Fruit fly (Drosophila melanogaster): ENCODE data around the gene CG13950.

Gene CG13950

DNA sequence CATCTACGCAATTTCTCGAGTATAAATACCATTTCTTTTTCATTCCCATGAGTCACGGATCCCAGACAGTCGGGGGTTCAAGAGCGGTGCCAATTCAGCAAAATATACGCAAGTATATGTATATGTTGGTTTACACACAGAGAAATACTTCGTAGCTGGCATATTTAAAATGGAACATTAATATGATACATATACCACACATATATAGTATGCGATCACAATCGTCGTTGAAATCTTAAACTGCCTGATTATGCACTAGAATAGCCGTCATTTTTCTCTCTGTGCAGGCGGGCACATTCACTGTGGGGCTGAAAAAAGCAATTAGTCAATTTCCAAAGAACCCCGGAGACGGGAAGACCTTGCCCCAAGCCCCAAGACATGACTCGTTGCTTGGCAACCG lies 18.3 kb upstream of the CG13950 start (continued):
- TF ChIP-seq NfI (GFP tag; optimal IDR thresholded peaks at IDR 0.05) (peak; percentile 70), CG7928 (GFP tag; optimal IDR thresholded peaks at IDR 0.05) (peak; percentile 38), chinmo (GFP tag; IDR thresholded peaks at IDR 0.05; ENCODE audit: partially characterized antibody) (0 out of 4 replicates have a peak, but pooled peaks have one; percentile 45), insv (GFP tag; optimal IDR thresholded peaks at IDR 0.05) (no peak), CG18011 (GFP tag; optimal IDR thresholded peaks at IDR 0.05) (peak; percentile 47), Atf-2 (GFP tag; optimal IDR thresholded peaks at IDR 0.05) (peak; percentile 66), sens-2 (GFP tag; IDR thresholded peaks at IDR 0.05) (0 out of 2 replicates have a peak, but pooled peaks have one; percentile 45), gfzf (GFP tag; optimal IDR thresholded peaks at IDR 0.05) (no peak), CG13123 (GFP tag; optimal IDR thresholded peaks at IDR 0.05) (no peak), CG10654 (GFP tag; optimal IDR thresholded peaks at IDR 0.05) (peak; percentile 43), CG31388 (GFP tag; optimal IDR thresholded peaks at IDR 0.05) (no peak), corto (GFP tag; optimal IDR thresholded peaks at IDR 0.05) (peak; percentile 79), Elba2 (GFP tag; optimal IDR thresholded peaks at IDR 0.05) (no peak), Meics (GFP tag; optimal IDR thresholded peaks at IDR 0.05) (peak; percentile 82), lbe (GFP tag; optimal IDR thresholded peaks at IDR 0.05) (peak; percentile 88), CG2678 (tag; optimal IDR thresholded peaks at IDR 0.05) (peak; percentile 83), Optix (GFP tag; IDR thresholded peaks at IDR 0.05) (peak; percentile 59; the same call in 1 of the 3 replicates), HLH3B (GFP tag; IDR thresholded peaks at IDR 0.05) (peak; percentile 82), ac (GFP tag; optimal IDR thresholded peaks at IDR 0.05) (no peak), CkIIα-i1 (GFP tag; IDR thresholded peaks at IDR 0.05) (0 out of 2 replicates have a peak, but pooled peaks have one; percentile 39), grn (GFP tag; optimal IDR thresholded peaks at IDR 0.05) (no peak), HLH4C (GFP tag; IDR thresholded peaks at IDR 0.05; ENCODE audit: partially characterized antibody) (no peak), CG4820 (GFP tag; optimal IDR thresholded peaks at IDR 0.05) (peak; percentile 44), CoRest (tag; optimal IDR thresholded peaks at IDR 0.05) (peak; percentile 69), HLH54F (GFP tag; optimal IDR thresholded peaks at IDR 0.05) (peak; percentile 62), Nf-YA (GFP tag; IDR thresholded peaks at IDR 0.05) (no peak), CG10543 (GFP tag; optimal IDR thresholded peaks at IDR 0.05) (peak; percentile 62), mld (GFP tag; IDR thresholded peaks at IDR 0.05; ENCODE audit: partially characterized antibody) (no peak), CG7357 (GFP tag; IDR thresholded peaks at IDR 0.05) (peak; percentile 45; the same call in 1 of the 3 replicates), CG3407 (GFP tag; optimal IDR thresholded peaks at IDR 0.05) (peak; percentile 19), CG3838 (GFP tag; optimal IDR thresholded peaks at IDR 0.05) (peak; percentile 51), CG1603 (tag; optimal IDR thresholded peaks at IDR 0.05) (peak; percentile 83), salm (tag; optimal IDR thresholded peaks at IDR 0.05) (no peak), CG11093 (GFP tag; IDR thresholded peaks at IDR 0.05) (0 out of 3 replicates have a peak, but pooled peaks have one; percentile 43), Abd-B (GFP tag; optimal IDR thresholded peaks at IDR 0.05) (peak; percentile 51), Spps (tag; optimal IDR thresholded peaks at IDR 0.05) (peak; percentile 28), ATbp (GFP tag; optimal IDR thresholded peaks at IDR 0.05) (peak; percentile 61), jing (GFP tag; optimal IDR thresholded peaks at IDR 0.05) (no peak), Scr (GFP tag; IDR thresholded peaks at IDR 0.05; ENCODE audit: partially characterized antibody) (no peak), CG14965 (GFP tag; optimal IDR thresholded peaks at IDR 0.05; ENCODE audit: borderline replicate concordance) (no peak), CG3065 (GFP tag; optimal IDR thresholded peaks at IDR 0.05) (no peak), Xbp1 (GFP tag; optimal IDR thresholded peaks at IDR 0.05) (peak; percentile 81), org-1 (GFP tag; optimal IDR thresholded peaks at IDR 0.05) (peak; percentile 68), bowl (GFP tag; IDR thresholded peaks at IDR 0.05) (peak; percentile 52; the same call in 1 of the 2 replicates), CG42726 (GFP tag; IDR thresholded peaks at IDR 0.05; ENCODE audit: partially characterized antibody) (no peak), CG11723 (GFP tag; optimal IDR thresholded peaks at IDR 0.05) (peak; percentile 54), tup (GFP tag; optimal IDR thresholded peaks at IDR 0.05) (peak; percentile 5), CG4730 (GFP tag; IDR thresholded peaks at IDR 0.05) (peak; percentile 51; the same call in 1 of the 2 replicates), CHES-1-like (GFP tag; optimal IDR thresholded peaks at IDR 0.05) (peak; percentile 73)

Measured in whole organism, embryonic.